Worm (Caenorhabditis elegans) whole organism, L3 larva: ENCODE data around the gene F22B5.10.

Experiments
- ama-1 ChIP-seq: fragments of 150-350 bp; optimal IDR thresholded peaks from 2 replicates; lab custom pipeline; 2018
- ceh-28 ChIP-seq: fragments of 150-350 bp; optimal IDR thresholded peaks from 2 replicates; lab custom pipeline; 2014; ENCODE audit warnings: missing biosample characterization, missing genetic modification reagents, missing genetic modification characterization
- ceh-82 ChIP-seq: fragments of 150-350 bp; optimal IDR thresholded peaks from 2 replicates; lab custom pipeline; 2014; ENCODE audit warnings: missing biosample characterization, missing genetic modification characterization
- daf-12 ChIP-seq: fragments of 150-350 bp; optimal IDR thresholded peaks from 2 replicates; lab custom pipeline; 2014; ENCODE audit warnings: missing biosample characterization, missing genetic modification reagents, missing genetic modification characterization
- elt-2 ChIP-seq: sonication (generic microtip); optimal IDR thresholded peaks from 2 replicates; lab custom pipeline; 2016; ENCODE audit warnings: missing genetic modification reagents, mild to moderate bottlenecking, missing genetic modification characterization, missing compliant biosample characterization
- lin-15B ChIP-seq: fragments of 150-350 bp; optimal IDR thresholded peaks from 2 replicates; lab custom pipeline; 2014; ENCODE audit warnings: missing biosample characterization, missing genetic modification characterization
- lin-39 ChIP-seq: fragments of 150-350 bp; optimal IDR thresholded peaks from 2 replicates; lab custom pipeline; 2018; ENCODE audit warnings: missing biosample characterization, missing genetic modification reagents, missing genetic modification characterization
- mml-1 ChIP-seq: fragments of 150-350 bp; sonication (generic microtip); optimal IDR thresholded peaks from 3 replicates; lab custom pipeline; 2014; ENCODE audit warnings: missing biosample characterization, missing genetic modification characterization
- nhr-11 ChIP-seq: fragments of 150-350 bp; optimal IDR thresholded peaks from 2 replicates; lab custom pipeline; 2014; ENCODE audit warnings: missing biosample characterization, missing genetic modification characterization
- nhr-25 ChIP-seq: sonication (generic microtip); optimal IDR thresholded peaks from 2 replicates; lab custom pipeline; 2017; ENCODE audit warnings: missing biosample characterization, missing genetic modification characterization
- nhr-67 ChIP-seq: fragments of 150-350 bp; optimal IDR thresholded peaks from 2 replicates; lab custom pipeline; 2014; ENCODE audit warnings: missing biosample characterization, missing genetic modification characterization
- pqm-1 ChIP-seq: fragments of 150-350 bp; optimal IDR thresholded peaks from 2 replicates; lab custom pipeline; 2017; ENCODE audit warnings: missing biosample characterization, missing genetic modification characterization, inconsistent platforms
- unc-62 ChIP-seq: fragments of 150-350 bp; sonication (generic microtip); optimal IDR thresholded peaks from 4 replicates; lab custom pipeline; 2014; ENCODE audit warnings: missing biosample characterization, missing genetic modification reagents, missing genetic modification characterization
- zag-1 ChIP-seq: fragments of 150-350 bp; optimal IDR thresholded peaks from 2 replicates; lab custom pipeline; 2014; ENCODE audit warnings: missing biosample characterization, missing genetic modification characterization

DNA sequence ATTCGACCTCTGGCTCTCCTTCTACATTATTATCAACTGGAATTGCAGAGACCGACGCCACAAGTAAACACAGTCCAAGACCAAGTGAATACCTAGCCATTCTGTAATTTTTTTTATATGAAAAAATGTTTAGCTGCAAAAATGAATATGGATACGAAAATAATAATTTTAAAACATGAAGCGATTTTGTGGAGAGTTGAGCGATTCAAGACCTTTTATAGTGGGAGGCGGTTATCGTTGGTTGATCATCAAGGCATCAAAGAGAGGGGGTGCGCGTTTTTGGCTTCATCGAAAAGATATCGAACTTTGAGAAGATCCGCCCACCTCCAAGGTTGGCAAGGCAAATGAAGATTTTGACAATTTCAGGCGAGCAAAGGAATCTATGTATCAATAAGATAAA is 20.2 kb upstream of the F22B5.10 start, which contains the start of gene cut-3:
- TF ChIP-seq lin-15B (no peak), unc-62 (no peak), zag-1 (tag; lab: Kevin White, UChicago) (no peak), ceh-82 (tag; lab: Kevin White, UChicago) (no peak), nhr-11 (tag; lab: Kevin White, UChicago) (no peak), lin-39 (tag; lab: Kevin White, UChicago) (no peak), nhr-25 (tag; lab: Kevin White, UChicago) (no peak), pqm-1 (tag; lab: Kevin White, UChicago) (no peak), ceh-28 (no peak), mml-1 (tag; lab: Kevin White, UChicago) (no peak), daf-12 (tag; lab: Kevin White, UChicago) (no peak), nhr-67 (tag; lab: Kevin White, UChicago) (no peak), ama-1 (lab: Kevin White, UChicago) (no peak), elt-2 (no peak)
